Fruit fly (Drosophila melanogaster) whole organism, embryonic: ENCODE measurements around the gene BORCS5.

Experiments used
- CG11560 ChIP-seq: fragments of 200-800 bp; sonication (Bioruptor generic); IDR thresholded peaks from 3 replicates; pipeline ENCODE4 v1.3.6; 2022; ENCODE audit warnings: missing biosample characterization, missing genetic modification characterization
- CG13287 ChIP-seq: fragments of 200-800 bp; sonication (Bioruptor generic); IDR thresholded peaks from 2 replicates; pipeline ENCODE4 v1.3.6; 2022; ENCODE audit warnings: missing biosample characterization, missing genetic modification characterization; ENCODE audit not compliant: partially characterized antibody
- CG14710 ChIP-seq: fragments of 200-800 bp; sonication (Bioruptor generic); optimal IDR thresholded peaks from 3 replicates; lab custom pipeline; 2019; ENCODE audit warnings: missing biosample characterization, mild to moderate bottlenecking, missing genetic modification characterization, moderate library complexity
- CG14860 ChIP-seq: fragments of 200-800 bp; sonication (Bioruptor generic); IDR thresholded peaks from 3 replicates; pipeline ENCODE4 v1.3.6; 2022; ENCODE audit warnings: missing biosample characterization, missing genetic modification characterization; ENCODE audit not compliant: partially characterized antibody
- CG15514 ChIP-seq: fragments of 200-800 bp; sonication (Bioruptor generic); optimal IDR thresholded peaks from 3 replicates; lab custom pipeline; 2017; ENCODE audit warnings: missing biosample characterization, missing genetic modification characterization, mild to moderate bottlenecking, moderate library complexity, missing genetic modification reagents
- CG16813 ChIP-seq: fragments of 200-800 bp; sonication (Bioruptor generic); IDR thresholded peaks from 3 replicates; pipeline ENCODE4 v1.3.6; 2022; ENCODE audit warnings: missing biosample characterization, missing genetic modification characterization; ENCODE audit not compliant: partially characterized antibody
- CG17385 ChIP-seq: fragments of 200-800 bp; sonication (Bioruptor generic); optimal IDR thresholded peaks from 3 replicates; lab custom pipeline; 2018; ENCODE audit warnings: missing biosample characterization, mild to moderate bottlenecking, missing genetic modification characterization
- CG2116 ChIP-seq: fragments of 200-800 bp; sonication (Bioruptor generic); optimal IDR thresholded peaks from 3 replicates; lab custom pipeline; 2018; ENCODE audit warnings: missing biosample characterization, mild to moderate bottlenecking, missing genetic modification characterization
- CG30020 ChIP-seq: fragments of 200-800 bp; optimal IDR thresholded peaks from 2 replicates; lab custom pipeline; 2019; ENCODE audit warnings: missing biosample characterization, mild to moderate bottlenecking, missing genetic modification characterization, moderate library complexity
- CG32532 ChIP-seq: fragments of 200-800 bp; sonication (Bioruptor generic); IDR thresholded peaks from 2 replicates; pipeline ENCODE4 v1.3.6; 2022; ENCODE audit warnings: missing biosample characterization, missing genetic modification characterization
- CG34224 ChIP-seq: fragments of 200-800 bp; sonication (Bioruptor generic); IDR thresholded peaks from 3 replicates; pipeline ENCODE4 v1.3.6; 2022; ENCODE audit warnings: missing biosample characterization, missing genetic modification characterization; ENCODE audit not compliant: partially characterized antibody
- CG34422 ChIP-seq: fragments of 200-800 bp; sonication (Bioruptor generic); IDR thresholded peaks from 3 replicates; pipeline ENCODE4 v1.3.6; 2022; ENCODE audit warnings: missing biosample characterization, missing genetic modification characterization
- CG3847 ChIP-seq: fragments of 200-800 bp; sonication (Bioruptor generic); IDR thresholded peaks from 2 replicates; pipeline ENCODE4 v1.3.6; 2022; ENCODE audit warnings: missing biosample characterization, missing genetic modification characterization
- CG5953 ChIP-seq: fragments of 200-800 bp; sonication (Bioruptor generic); IDR thresholded peaks from 2 replicates; pipeline ENCODE4 v1.3.6; 2022; ENCODE audit warnings: missing biosample characterization, missing genetic modification characterization
- CG7987 ChIP-seq: fragments of 200-800 bp; sonication (Bioruptor generic); optimal IDR thresholded peaks from 2 replicates; lab custom pipeline; 2018; ENCODE audit warnings: missing biosample characterization, mild to moderate bottlenecking, missing genetic modification characterization, moderate library complexity
- CG8388 ChIP-seq: fragments of 200-800 bp; sonication (Bioruptor generic); optimal IDR thresholded peaks from 2 replicates; lab custom pipeline; 2019; ENCODE audit warnings: missing biosample characterization, mild to moderate bottlenecking, missing genetic modification characterization, moderate library complexity
- CG9797 ChIP-seq: fragments of 200-800 bp; sonication (Bioruptor generic); optimal IDR thresholded peaks from 3 replicates; lab custom pipeline; 2018; ENCODE audit warnings: missing biosample characterization, mild to moderate bottlenecking, missing genetic modification characterization
- CG9932 ChIP-seq: fragments of 200-800 bp; sonication (Bioruptor generic); IDR thresholded peaks from 2 replicates; pipeline ENCODE4 v1.3.6; 2022; ENCODE audit warnings: missing biosample characterization, missing genetic modification characterization
- CoRest ChIP-seq: fragments of 200-800 bp; sonication (Bioruptor generic); optimal IDR thresholded peaks from 3 replicates; lab custom pipeline; 2018; ENCODE audit warnings: missing biosample characterization, mild to moderate bottlenecking, missing genetic modification characterization, moderate library complexity
- Dll ChIP-seq: fragments of 200-800 bp; sonication (Bioruptor generic); IDR thresholded peaks from 4 replicates; pipeline ENCODE4 v1.3.6; 2022; ENCODE audit warnings: missing biosample characterization, missing genetic modification characterization; ENCODE audit not compliant: partially characterized antibody
- Dp ChIP-seq: fragments of 200-800 bp; sonication (Bioruptor generic); optimal IDR thresholded peaks from 2 replicates; lab custom pipeline; 2018; ENCODE audit warnings: missing biosample characterization, mild to moderate bottlenecking, missing genetic modification characterization, moderate library complexity
- Dref ChIP-seq: fragments of 200-800 bp; sonication (Bioruptor generic); IDR thresholded peaks from 2 replicates; pipeline ENCODE4 v1.3.6; 2022; ENCODE audit warnings: missing biosample characterization, missing genetic modification characterization
- E2f2 ChIP-seq: fragments of 200-800 bp; sonication (Bioruptor generic); IDR thresholded peaks from 2 replicates; pipeline ENCODE4 v1.3.6; 2022; ENCODE audit warnings: missing biosample characterization, missing genetic modification characterization
- Ets97D ChIP-seq: fragments of 200-800 bp; sonication (Bioruptor generic); optimal IDR thresholded peaks from 3 replicates; lab custom pipeline; 2016; ENCODE audit warnings: missing biosample characterization, missing genetic modification characterization
- HmgZ ChIP-seq: fragments of 200-800 bp; sonication (Bioruptor generic); optimal IDR thresholded peaks from 2 replicates; lab custom pipeline; 2018; ENCODE audit warnings: missing biosample characterization, mild to moderate bottlenecking, missing genetic modification characterization
- Lpt ChIP-seq: fragments of >200 bp; optimal IDR thresholded peaks from 2 replicates; lab custom pipeline; 2018; ENCODE audit warnings: missing biosample characterization, missing genetic modification characterization
- MBD-R2 ChIP-seq: fragments of 200-800 bp; sonication (Bioruptor generic); IDR thresholded peaks from 2 replicates; pipeline ENCODE4 v1.3.6; 2022; ENCODE audit warnings: missing biosample characterization, missing genetic modification characterization
- MESR4 ChIP-seq: fragments of 200-800 bp; sonication (Bioruptor generic); optimal IDR thresholded peaks from 2 replicates; lab custom pipeline; 2018; ENCODE audit warnings: missing biosample characterization, mild to moderate bottlenecking, missing genetic modification characterization, moderate library complexity
- Med ChIP-seq: fragments of 200-800 bp; sonication (Bioruptor generic); peaks from one replicate; lab custom pipeline; 2016; ENCODE audit warnings: missing biosample characterization, missing genetic modification characterization, mild to moderate bottlenecking, inconsistent platforms, moderate library complexity
- Mrtf ChIP-seq: fragments of 200-800 bp; sonication (Bioruptor generic); IDR thresholded peaks from 3 replicates; pipeline ENCODE4 v1.3.6; 2022; ENCODE audit warnings: missing biosample characterization, missing genetic modification characterization
- Sin3A ChIP-seq: fragments of >200 bp; optimal IDR thresholded peaks from 2 replicates; lab custom pipeline; 2018
- Sry-β ChIP-seq: fragments of 200-800 bp; sonication (Bioruptor generic); optimal IDR thresholded peaks from 2 replicates; lab custom pipeline; 2018; ENCODE audit warnings: missing biosample characterization, mild to moderate bottlenecking, missing genetic modification characterization, moderate library complexity
- Sry-δ ChIP-seq: fragments of 200-800 bp; sonication (Bioruptor generic); optimal IDR thresholded peaks from 2 replicates; lab custom pipeline; 2016; ENCODE audit warnings: missing biosample characterization, missing genetic modification characterization
- YL-1 ChIP-seq: fragments of 200-800 bp; sonication (Bioruptor generic); optimal IDR thresholded peaks from 3 replicates; lab custom pipeline; 2017; ENCODE audit warnings: missing biosample characterization, mild to moderate bottlenecking, missing genetic modification characterization
- ac ChIP-seq: fragments of 200-800 bp; sonication (Bioruptor generic); optimal IDR thresholded peaks from 3 replicates; lab custom pipeline; 2017; ENCODE audit warnings: missing biosample characterization, mild to moderate bottlenecking, missing genetic modification characterization
- al ChIP-seq: fragments of 200-800 bp; sonication (Bioruptor generic); IDR thresholded peaks from 2 replicates; pipeline ENCODE4 v1.3.6; 2022; ENCODE audit warnings: missing biosample characterization, missing genetic modification characterization
- ase ChIP-seq: fragments of 200-800 bp; sonication (Bioruptor generic); IDR thresholded peaks from 3 replicates; pipeline ENCODE4 v1.3.6; 2022; ENCODE audit warnings: missing biosample characterization, missing genetic modification characterization
- bbx ChIP-seq: fragments of 200-800 bp; sonication (Bioruptor generic); IDR thresholded peaks from 2 replicates; pipeline ENCODE4 v1.3.6; 2022; ENCODE audit warnings: missing biosample characterization, missing genetic modification characterization; ENCODE audit not compliant: partially characterized antibody
- crp ChIP-seq, 2 experiments: fragments of 200-800 bp; sonication (Bioruptor generic); optimal IDR thresholded peaks; 2 replicates in 1 of 2; 3 replicates in 1 of 2; lab custom pipeline; 2017; ENCODE audit warnings: missing biosample characterization in 2 of 2, missing genetic modification characterization in 2 of 2, mild to moderate bottlenecking in 1 of 2, moderate library complexity in 1 of 2
- fru ChIP-seq: fragments of >200 bp; optimal IDR thresholded peaks from 2 replicates; lab custom pipeline; 2017
- gfzf ChIP-seq: fragments of 200-800 bp; sonication (Bioruptor generic); optimal IDR thresholded peaks from 2 replicates; lab custom pipeline; 2016; ENCODE audit warnings: missing biosample characterization, mild to moderate bottlenecking, missing genetic modification characterization, moderate library complexity
- lmd ChIP-seq: fragments of 200-800 bp; sonication (Bioruptor generic); IDR thresholded peaks from 2 replicates; pipeline ENCODE4 v1.3.6; 2022; ENCODE audit warnings: missing biosample characterization, missing genetic modification characterization
- phol ChIP-seq: fragments of 200-800 bp; sonication (Bioruptor generic); optimal IDR thresholded peaks from 3 replicates; lab custom pipeline; 2018; ENCODE audit warnings: missing biosample characterization, mild to moderate bottlenecking, missing genetic modification characterization, moderate library complexity
- pzg ChIP-seq: fragments of 200-800 bp; sonication (Bioruptor generic); optimal IDR thresholded peaks from 3 replicates; lab custom pipeline; 2018; ENCODE audit warnings: missing biosample characterization, mild to moderate bottlenecking, missing genetic modification characterization, moderate library complexity
- row ChIP-seq: fragments of 200-800 bp; sonication (Bioruptor generic); IDR thresholded peaks from 3 replicates; pipeline ENCODE4 v1.3.6; 2022; ENCODE audit warnings: missing biosample characterization, missing genetic modification characterization
- sens ChIP-seq: fragments of 200-800 bp; sonication (Bioruptor generic); peaks from one replicate; lab custom pipeline; 2016; ENCODE audit warnings: missing biosample characterization, missing genetic modification characterization
- stwl ChIP-seq: fragments of 200-800 bp; sonication (Bioruptor generic); optimal IDR thresholded peaks from 3 replicates; lab custom pipeline; 2018; ENCODE audit warnings: missing biosample characterization, mild to moderate bottlenecking, missing genetic modification characterization, moderate library complexity
- trem ChIP-seq: fragments of 200-800 bp; optimal IDR thresholded peaks from 3 replicates; lab custom pipeline; 2019; ENCODE audit warnings: missing biosample characterization, mild to moderate bottlenecking, missing genetic modification characterization, moderate library complexity
- unc-4 ChIP-seq: fragments of 200-800 bp; sonication (Bioruptor generic); IDR thresholded peaks from 2 replicates; pipeline ENCODE4 v1.3.6; 2022; ENCODE audit warnings: missing biosample characterization, missing genetic modification characterization; ENCODE audit not compliant: partially characterized antibody
- zfh1 ChIP-seq: fragments of 200-800 bp; sonication (Bioruptor generic); IDR thresholded peaks from 3 replicates; pipeline ENCODE4 v1.3.6; 2022; ENCODE audit warnings: missing biosample characterization, missing genetic modification characterization

BORCS5 gene

DNA sequence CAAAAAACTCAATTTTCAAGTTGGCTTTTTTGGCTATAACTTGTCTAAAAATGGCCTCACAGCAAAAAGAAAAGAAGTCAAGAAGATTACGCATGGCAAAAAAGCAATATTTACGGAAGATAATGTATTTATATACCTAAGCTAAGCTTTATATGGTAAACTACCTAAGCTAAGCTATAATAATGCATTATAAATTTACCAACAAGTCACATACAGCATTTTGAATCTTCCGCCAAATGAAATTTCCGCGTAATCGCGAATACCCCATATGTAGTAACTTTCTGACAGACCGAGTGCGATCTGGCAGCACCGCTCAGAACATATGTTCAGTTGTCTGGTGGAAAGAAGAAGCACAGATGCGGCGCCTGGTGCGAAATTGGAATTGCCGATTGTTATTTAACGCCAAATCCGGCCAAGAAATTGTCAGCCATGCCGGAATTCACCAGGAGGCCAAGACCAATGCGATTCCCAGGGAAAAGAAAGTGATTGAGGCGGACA lies 19.2 kb upstream of the BORCS5 start, which contains the start of gene sicily:
Gene sicily (plus strand): TSS at position 51 of the 498 bp plus-strand sequence.
- TF ChIP-seq MESR4, result peak; percentile 63
- TF ChIP-seq zfh1, result peak; percentile 34; the same call in 1 of the 3 replicates
- TF ChIP-seq ac (GFP tag; lab: Kevin White, UChicago), result no peak
- TF ChIP-seq CG2116 (GFP tag; lab: Kevin White, UChicago), result peak; percentile 46
- TF ChIP-seq CG34224 (GFP tag; lab: Robert Waterston, UW), result peak; percentile 54; the same call in 1 of the 3 replicates
- peak; percentile 63; the same call in 2 of the 3 replicates for TF ChIP-seq row (GFP tag; lab: Robert Waterston, UW)
- peak; percentile 69 to 95 for TF ChIP-seq crp (GFP tag; optimal IDR thresholded peaks at IDR 0.05; lab: Kevin White, UChicago)
- TF ChIP-seq CoRest (tag; lab: Kevin White, UChicago), result peak; percentile 4
- TF ChIP-seq Sry-β (GFP tag; lab: Kevin White, UChicago), result peak; percentile 29
- peak; percentile 45 for TF ChIP-seq Dref (GFP tag; lab: Robert Waterston, UW)
- TF ChIP-seq Mrtf (GFP tag; lab: Robert Waterston, UW), result no peak
- peak; percentile 26; the same call in 1 of the 3 replicates for TF ChIP-seq CG34422 (GFP tag; lab: Robert Waterston, UW)
- TF ChIP-seq pzg (GFP tag; lab: Kevin White, UChicago), result peak; percentile 84
- no peak for TF ChIP-seq ase (GFP tag; lab: Robert Waterston, UW)
- TF ChIP-seq gfzf (GFP tag; lab: Kevin White, UChicago), result peak; percentile 30
- peak; percentile 26 for TF ChIP-seq CG30020 (tag; lab: Kevin White, UChicago)
- no peak for TF ChIP-seq CG14860
- peak; percentile 42 for TF ChIP-seq bbx (GFP tag; lab: Robert Waterston, UW)
- TF ChIP-seq CG17385 (GFP tag; lab: Kevin White, UChicago), result peak; percentile 96
- TF ChIP-seq CG15514 (GFP tag; lab: Kevin White, UChicago), result peak; percentile 62
- peak; percentile 99 for TF ChIP-seq MBD-R2
- no peak for TF ChIP-seq lmd (GFP tag; lab: Robert Waterston, UW)
- TF ChIP-seq unc-4 (GFP tag; lab: Robert Waterston, UW), result peak; percentile 38; the same call in 1 of the 2 replicates
- peak; percentile 51 for TF ChIP-seq CG13287
- peak; percentile 25 for TF ChIP-seq CG9797 (GFP tag; lab: Kevin White, UChicago)
- TF ChIP-seq CG32532 (GFP tag; lab: Robert Waterston, UW), result peak; percentile 23; the same call in 1 of the 2 replicates
- peak; percentile 46 for TF ChIP-seq Ets97D (GFP tag; lab: Kevin White, UChicago)
- peak; percentile 85 for TF ChIP-seq Dp (GFP tag; lab: Kevin White, UChicago)
- peak; percentile 35; the same call in 1 of the 2 replicates for TF ChIP-seq CG3847 (GFP tag; lab: Robert Waterston, UW)
- 0 out of 4 replicates have a peak, but pooled peaks have one; percentile 23 for TF ChIP-seq Dll
- TF ChIP-seq Med (GFP tag; lab: Kevin White, UChicago), result peak; percentile 80
- TF ChIP-seq CG9932 (GFP tag; lab: Robert Waterston, UW), result 0 out of 2 replicates have a peak, but pooled peaks have one; percentile 23
- peak; percentile 5 for TF ChIP-seq Sin3A (lab: Kevin White, UChicago)
- TF ChIP-seq fru (lab: Kevin White, UChicago), result no peak
- no peak for TF ChIP-seq Lpt (GFP tag; lab: Kevin White, UChicago)
- TF ChIP-seq trem (tag; lab: Kevin White, UChicago), result peak; percentile 34
- no peak for TF ChIP-seq CG11560 (tag; lab: Robert Waterston, UW)
- TF ChIP-seq CG16813 (GFP tag; lab: Robert Waterston, UW), result peak; percentile 37; the same call in 1 of the 3 replicates
- peak; percentile 65 for TF ChIP-seq sens (GFP tag; lab: Kevin White, UChicago)
- peak; percentile 12 for TF ChIP-seq YL-1 (GFP tag; lab: Kevin White, UChicago)
- TF ChIP-seq CG8388 (GFP tag; lab: Kevin White, UChicago), result no peak
- peak; percentile 1 for TF ChIP-seq CG7987
- TF ChIP-seq HmgZ, result peak; percentile 32
- no peak for TF ChIP-seq al
- no peak for TF ChIP-seq CG5953 (GFP tag; lab: Robert Waterston, UW)
- TF ChIP-seq Sry-δ (GFP tag; lab: Kevin White, UChicago), result peak; percentile 42
- peak; percentile 19 for TF ChIP-seq phol (tag; lab: Kevin White, UChicago)
- TF ChIP-seq CG14710 (tag; lab: Kevin White, UChicago), result peak; percentile 3
- TF ChIP-seq stwl, result peak; percentile 39
- peak; percentile 92 for TF ChIP-seq E2f2 (GFP tag; lab: Robert Waterston, UW)
